Fruit fly (Drosophila melanogaster): ENCODE data around the gene tara.
A peak's percentile ranks its signal among the peaks of the same experiment; 100 is the strongest.

Gene tara

dm6 chr3R:16210808-16211578 is 14.5 kb upstream of the tara start (continued):
- no peak for TF ChIP-seq NK7.1 (GFP tag; optimal IDR thresholded peaks at IDR 0.05)
- no peak for TF ChIP-seq jigr1 (GFP tag; IDR thresholded peaks at IDR 0.05)
- TF ChIP-seq ro (GFP tag; IDR thresholded peaks at IDR 0.05): no peak
- no peak for TF ChIP-seq HLH4C (GFP tag; IDR thresholded peaks at IDR 0.05; ENCODE audit: partially characterized antibody)
- TF ChIP-seq CG16779 (GFP tag; IDR thresholded peaks at IDR 0.05): no peak
- no peak for TF ChIP-seq CG11723 (GFP tag; optimal IDR thresholded peaks at IDR 0.05)
- TF ChIP-seq CG18599 (GFP tag; optimal IDR thresholded peaks at IDR 0.05): peak; percentile 13
- TF ChIP-seq Neu2 (GFP tag; optimal IDR thresholded peaks at IDR 0.05; ENCODE audit: borderline replicate concordance): no peak
- no peak for TF ChIP-seq Hsf (GFP tag; optimal IDR thresholded peaks at IDR 0.05)
- TF ChIP-seq tup (GFP tag; optimal IDR thresholded peaks at IDR 0.05): no peak
- no peak for TF ChIP-seq Doc2 (GFP tag; IDR thresholded peaks at IDR 0.05)
- TF ChIP-seq Adf1 (GFP tag; IDR thresholded peaks at IDR 0.05): peak; percentile 41; the same call in 1 of the 2 replicates
- TF ChIP-seq CG2129 (GFP tag; IDR thresholded peaks at IDR 0.05; ENCODE audit: partially characterized antibody): no peak
- no peak for TF ChIP-seq Hr78 (GFP tag; optimal IDR thresholded peaks at IDR 0.05)
- TF ChIP-seq ato (GFP tag; IDR thresholded peaks at IDR 0.05; ENCODE audit: partially characterized antibody): no peak
- TF ChIP-seq Six4 (GFP tag; optimal IDR thresholded peaks at IDR 0.05): no peak
- TF ChIP-seq sim (GFP tag; IDR thresholded peaks at IDR 0.05): no peak
- no peak for TF ChIP-seq sna (GFP tag; IDR thresholded peaks at IDR 0.05; ENCODE audit: partially characterized antibody)
- TF ChIP-seq Eip74EF (GFP tag; optimal IDR thresholded peaks at IDR 0.05): no peak
- no peak for TF ChIP-seq vnd (GFP tag; IDR thresholded peaks at IDR 0.05; ENCODE audit: partially characterized antibody)
- no peak for TF ChIP-seq CG17328 (GFP tag; IDR thresholded peaks at IDR 0.05)
- TF ChIP-seq nom (GFP tag; optimal IDR thresholded peaks at IDR 0.05): peak; percentile 42
- no peak for TF ChIP-seq cad (GFP tag; optimal IDR thresholded peaks at IDR 0.05)
- TF ChIP-seq tgo (GFP tag; IDR thresholded peaks at IDR 0.05): no peak; the same call in 2 of the 3 replicates
- 0 out of 3 replicates have a peak, but pooled peaks have one; percentile 12 for TF ChIP-seq Dbx (GFP tag; IDR thresholded peaks at IDR 0.05)
- no peak for TF ChIP-seq Gug (GFP tag; IDR thresholded peaks at IDR 0.05)
- 0 out of 2 replicates have a peak, but pooled peaks have one; percentile 20 for TF ChIP-seq ranshi (GFP tag; IDR thresholded peaks at IDR 0.05)
- 0 out of 2 replicates have a peak, but pooled peaks have one; percentile 19 for TF ChIP-seq tna (GFP tag; IDR thresholded peaks at IDR 0.05; ENCODE audit: partially characterized antibody)
- TF ChIP-seq h (optimal IDR thresholded peaks at IDR 0.05): no peak
- TF ChIP-seq MESR4 (GFP tag; optimal IDR thresholded peaks at IDR 0.05): no peak
- no peak for TF ChIP-seq fu2 (GFP tag; optimal IDR thresholded peaks at IDR 0.05)
- TF ChIP-seq sug (tag; optimal IDR thresholded peaks at IDR 0.05): no peak
- no peak for TF ChIP-seq CG10979 (tag; optimal IDR thresholded peaks at IDR 0.05)
- TF ChIP-seq Bdp1 (GFP tag; optimal IDR thresholded peaks at IDR 0.05): no peak
- TF ChIP-seq CG14710 (tag; optimal IDR thresholded peaks at IDR 0.05): no peak
- no peak for TF ChIP-seq wek (GFP tag; optimal IDR thresholded peaks at IDR 0.05)
- TF ChIP-seq mirr (GFP tag; optimal IDR thresholded peaks at IDR 0.05): no peak
- no peak for TF ChIP-seq CG11695 (GFP tag; IDR thresholded peaks at IDR 0.05)
- TF ChIP-seq bsh (GFP tag; optimal IDR thresholded peaks at IDR 0.05): no peak
- TF ChIP-seq kah (GFP tag; optimal IDR thresholded peaks at IDR 0.05): peak; percentile 46
- no peak for TF ChIP-seq klu (GFP tag; IDR thresholded peaks at IDR 0.05)
- TF ChIP-seq CG14860 (GFP tag; IDR thresholded peaks at IDR 0.05; ENCODE audit: partially characterized antibody): no peak
- no peak for TF ChIP-seq Side (GFP tag; optimal IDR thresholded peaks at IDR 0.05)
- no peak for TF ChIP-seq CG2875 (GFP tag; optimal IDR thresholded peaks at IDR 0.05)
- TF ChIP-seq Poxn (GFP tag; IDR thresholded peaks at IDR 0.05): no peak
- no peak for TF ChIP-seq fd64A (GFP tag; optimal IDR thresholded peaks at IDR 0.05)
- TF ChIP-seq CG4282 (GFP tag; optimal IDR thresholded peaks at IDR 0.05): no peak
- TF ChIP-seq ttk (GFP tag; IDR thresholded peaks at IDR 0.05): no peak
- TF ChIP-seq peb (GFP tag; IDR thresholded peaks at IDR 0.05): no peak
